Fruit fly (Drosophila melanogaster): ENCODE measurements around the gene CG15177.
A peak's percentile ranks its signal among the peaks of the same experiment; 100 is the strongest.

The CG15177 gene

DNA sequence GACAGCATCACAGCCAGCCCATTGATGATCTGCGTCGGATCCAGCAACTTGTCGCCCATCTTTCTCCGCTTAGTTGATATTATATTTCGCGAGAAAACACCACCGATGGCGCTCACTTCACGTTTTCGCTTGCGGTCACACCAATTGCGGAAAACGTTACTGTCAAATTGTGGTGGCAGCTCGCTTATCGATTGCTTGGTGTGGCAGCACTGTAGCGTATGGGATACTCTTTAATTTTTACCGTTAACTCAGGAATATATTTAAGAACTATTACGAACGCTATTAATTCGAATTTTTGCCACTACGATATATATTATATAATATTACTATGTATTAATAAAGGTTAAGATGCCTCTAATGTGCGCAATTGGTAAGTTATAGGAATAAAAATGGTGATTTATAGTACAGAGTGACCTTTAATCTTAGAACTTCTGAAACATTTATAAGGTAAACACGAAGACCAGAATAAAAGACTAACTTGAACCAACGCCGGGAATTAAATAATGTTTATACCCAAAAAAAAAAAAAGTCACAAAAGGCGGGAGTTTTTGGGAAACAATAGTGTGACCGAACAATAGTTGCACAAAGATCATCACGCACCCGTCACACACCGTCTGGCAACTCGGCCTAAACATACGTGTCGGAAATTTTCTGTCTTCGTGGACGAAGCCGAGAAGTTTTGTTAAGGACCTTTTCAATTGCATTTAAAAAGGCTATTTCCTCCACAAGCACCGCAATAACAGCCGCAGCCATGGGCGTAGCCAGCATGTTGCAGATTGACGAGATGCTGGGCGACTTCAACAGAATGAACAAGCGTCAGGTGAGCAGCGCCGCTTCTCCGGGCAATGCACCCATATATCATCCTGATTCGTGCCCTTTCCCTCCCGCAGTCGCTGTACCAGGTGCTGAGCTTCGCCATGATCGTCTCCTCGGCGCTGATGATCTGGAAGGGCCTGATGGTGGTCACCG, 28.4 kb upstream of the CG15177 start, which contains the start of the genes CG1307 and twr (continued):
- no peak for TF ChIP-seq hkb (optimal IDR thresholded peaks at IDR 0.05)
- no peak for TF ChIP-seq hkb (GFP tag; IDR thresholded peaks at IDR 0.05)
- TF ChIP-seq CG2712 (tag; optimal IDR thresholded peaks at IDR 0.05): peak; percentile 69
- peak; percentile 51; the same call in 1 of the 2 replicates for TF ChIP-seq Xrp1 (GFP tag; IDR thresholded peaks at IDR 0.05)
- no peak for TF ChIP-seq Stat92E (GFP tag; optimal IDR thresholded peaks at IDR 0.05)
- no peak for TF ChIP-seq CG8359 (GFP tag; optimal IDR thresholded peaks at IDR 0.05; ENCODE audit: borderline replicate concordance)
- TF ChIP-seq lab (GFP tag; optimal IDR thresholded peaks at IDR 0.05): no peak
- no peak for TF ChIP-seq fd64A (GFP tag; optimal IDR thresholded peaks at IDR 0.05)
- TF ChIP-seq gce (GFP tag; IDR thresholded peaks at IDR 0.05): no peak
- peak; percentile 73 for TF ChIP-seq CG10543 (GFP tag; optimal IDR thresholded peaks at IDR 0.05)
- peak; percentile 97 for TF ChIP-seq CG9437 (GFP tag; optimal IDR thresholded peaks at IDR 0.05)
- TF ChIP-seq Meics (GFP tag; optimal IDR thresholded peaks at IDR 0.05): peak; percentile 43
- no peak for TF ChIP-seq CG16815 (GFP tag; optimal IDR thresholded peaks at IDR 0.05)
- TF ChIP-seq grn (GFP tag; optimal IDR thresholded peaks at IDR 0.05): no peak
- no peak for TF ChIP-seq ap (GFP tag; IDR thresholded peaks at IDR 0.05)
- TF ChIP-seq Six4 (GFP tag; optimal IDR thresholded peaks at IDR 0.05): no peak
- TF ChIP-seq pum (GFP tag; optimal IDR thresholded peaks at IDR 0.05): no peak
- peak; percentile 77 for TF ChIP-seq CG12659 (GFP tag; optimal IDR thresholded peaks at IDR 0.05)
- TF ChIP-seq wek (GFP tag; optimal IDR thresholded peaks at IDR 0.05): peak; percentile 99
- 0 out of 2 replicates have a peak, but pooled peaks have one; percentile 11 for TF ChIP-seq CG10321 (GFP tag; IDR thresholded peaks at IDR 0.05)
- no peak for TF ChIP-seq CG5180 (GFP tag; optimal IDR thresholded peaks at IDR 0.05)
- TF ChIP-seq CG6689 (GFP tag; IDR thresholded peaks at IDR 0.05): peak; percentile 41
- peak; percentile 22; the same call in 1 of the 3 replicates for TF ChIP-seq dysf (GFP tag; IDR thresholded peaks at IDR 0.05)
- TF ChIP-seq CG4730 (GFP tag; IDR thresholded peaks at IDR 0.05): no peak
- peak; percentile 6 for TF ChIP-seq az2 (GFP tag; optimal IDR thresholded peaks at IDR 0.05)
- peak; percentile 2 for TF ChIP-seq CG1602 (GFP tag; optimal IDR thresholded peaks at IDR 0.05)
- peak; percentile 51 for TF ChIP-seq HmgZ (tag; optimal IDR thresholded peaks at IDR 0.05)
- TF ChIP-seq CG9817 (tag; optimal IDR thresholded peaks at IDR 0.05): peak; percentile 30
- TF ChIP-seq CG6791 (GFP tag; IDR thresholded peaks at IDR 0.05; ENCODE audit: partially characterized antibody): 0 out of 3 replicates have a peak, but pooled peaks have one; percentile 17
- no peak for TF ChIP-seq exex (tag; optimal IDR thresholded peaks at IDR 0.05)
- 0 out of 3 replicates have a peak, but pooled peaks have one; percentile 9 for TF ChIP-seq CG11695 (GFP tag; IDR thresholded peaks at IDR 0.05)
- peak; percentile 14; the same call in 1 of the 2 replicates for TF ChIP-seq CG17328 (GFP tag; IDR thresholded peaks at IDR 0.05)
- TF ChIP-seq Sin3A (optimal IDR thresholded peaks at IDR 0.05): peak; percentile 31
- TF ChIP-seq eyg (GFP tag; optimal IDR thresholded peaks at IDR 0.05): no peak
- no peak for TF ChIP-seq GATAe (GFP tag; conservative IDR thresholded peaks at IDR 0.05)
- TF ChIP-seq CG2889 (GFP tag; IDR thresholded peaks at IDR 0.05): 0 out of 3 replicates have a peak, but pooled peaks have one; percentile 32
- TF ChIP-seq dan (GFP tag; IDR thresholded peaks at IDR 0.05): no peak
- no peak for TF ChIP-seq tx (GFP tag; optimal IDR thresholded peaks at IDR 0.05)
- no peak for TF ChIP-seq kay (GFP tag; optimal IDR thresholded peaks at IDR 0.05)
- TF ChIP-seq CG1024 (GFP tag; IDR thresholded peaks at IDR 0.05): peak; percentile 8; the same call in 1 of the 2 replicates
- TF ChIP-seq Atf6 (GFP tag; IDR thresholded peaks at IDR 0.05): no peak
- TF ChIP-seq CG13775 (GFP tag; optimal IDR thresholded peaks at IDR 0.05): peak; percentile 68
- peak; percentile 29 for TF ChIP-seq Bgb (GFP tag; IDR thresholded peaks at IDR 0.05; ENCODE audit: partially characterized antibody)
- TF ChIP-seq gfzf (GFP tag; optimal IDR thresholded peaks at IDR 0.05): peak; percentile 76
- no peak for TF ChIP-seq HmgD (GFP tag; optimal IDR thresholded peaks at IDR 0.05)
- no peak for TF ChIP-seq Eip74EF (GFP tag; optimal IDR thresholded peaks at IDR 0.05)
- TF ChIP-seq CG17361 (GFP tag; IDR thresholded peaks at IDR 0.05): no peak
- no peak for TF ChIP-seq tio (GFP tag; optimal IDR thresholded peaks at IDR 0.05)
